Worm (Caenorhabditis elegans) whole organism, L2 larva: ENCODE measurements around the gene vha-4.

ENCODE experiments used
- C34F6.9 ChIP-seq: fragments of 150-350 bp; optimal IDR thresholded peaks from 2 replicates; lab custom pipeline; 2014; ENCODE audit warnings: missing biosample characterization, missing genetic modification characterization
- F13H6.1 ChIP-seq: sonication (generic microtip); optimal IDR thresholded peaks from 2 replicates; lab custom pipeline; 2016; ENCODE audit warnings: missing genetic modification characterization, missing compliant biosample characterization
- R02D3.7 ChIP-seq: fragments of 150-350 bp; optimal IDR thresholded peaks from 2 replicates; lab custom pipeline; 2014; ENCODE audit warnings: missing biosample characterization, missing genetic modification characterization
- ZK546.5 ChIP-seq: sonication (generic microtip); optimal IDR thresholded peaks from 2 replicates; lab custom pipeline; 2017; ENCODE audit warnings: missing biosample characterization, missing genetic modification characterization
- ama-1 ChIP-seq: fragments of 150-350 bp; optimal IDR thresholded peaks from 2 replicates; lab custom pipeline; 2018; ENCODE audit warnings: inconsistent platforms
- ceh-82 ChIP-seq: fragments of 150-350 bp; optimal IDR thresholded peaks from 2 replicates; lab custom pipeline; 2014; ENCODE audit warnings: missing biosample characterization, missing genetic modification characterization
- crh-2 ChIP-seq: sonication (generic microtip); optimal IDR thresholded peaks from 2 replicates; lab custom pipeline; 2017; ENCODE audit warnings: missing biosample characterization, missing genetic modification characterization
- egl-27 ChIP-seq: sonication (generic microtip); optimal IDR thresholded peaks from 3 replicates; lab custom pipeline; 2017; ENCODE audit warnings: missing biosample characterization, missing genetic modification reagents, missing genetic modification characterization
- elt-1 ChIP-seq: fragments of 150-350 bp; optimal IDR thresholded peaks from 2 replicates; lab custom pipeline; 2014; ENCODE audit warnings: missing biosample characterization, missing genetic modification characterization
- fos-1 ChIP-seq: fragments of 150-350 bp; optimal IDR thresholded peaks from 2 replicates; lab custom pipeline; 2014; ENCODE audit warnings: missing biosample characterization, missing genetic modification characterization
- gmeb-1 ChIP-seq: fragments of 150-350 bp; optimal IDR thresholded peaks from 2 replicates; lab custom pipeline; 2014; ENCODE audit warnings: missing biosample characterization, missing genetic modification characterization
- lin-11 ChIP-seq: fragments of 150-350 bp; sonication (generic microtip); optimal IDR thresholded peaks from 2 replicates; lab custom pipeline; 2014; ENCODE audit warnings: missing biosample characterization, missing genetic modification characterization, inconsistent platforms, mixed read lengths
- lin-13 ChIP-seq: fragments of 150-350 bp; optimal IDR thresholded peaks from 2 replicates; lab custom pipeline; 2014; ENCODE audit warnings: missing biosample characterization, missing genetic modification reagents, missing genetic modification characterization
- lsy-2 ChIP-seq, 2 experiments: fragments of 150-350 bp in 1 of 2; sonication (generic microtip) in 1 of 2; optimal IDR thresholded peaks; 2 replicates each; lab custom pipeline; 2014 to 2017; ENCODE audit warnings: missing biosample characterization in 2 of 2, missing genetic modification characterization in 2 of 2
- mab-5 ChIP-seq: fragments of 150-350 bp; optimal IDR thresholded peaks from 2 replicates; lab custom pipeline; 2014; ENCODE audit warnings: missing biosample characterization, missing genetic modification characterization
- mbf-1 ChIP-seq: sonication (generic microtip); optimal IDR thresholded peaks from 2 replicates; lab custom pipeline; 2017; ENCODE audit warnings: missing biosample characterization, missing genetic modification characterization
- mdl-1 ChIP-seq, 2 experiments: fragments of 150-350 bp in 1 of 2; sonication (generic microtip) in 1 of 2; optimal IDR thresholded peaks; 2 replicates each; lab custom pipeline; 2017; ENCODE audit warnings: missing biosample characterization in 2 of 2, missing genetic modification characterization in 2 of 2
- nhr-10 ChIP-seq: sonication (generic microtip); optimal IDR thresholded peaks from 2 replicates; lab custom pipeline; 2017; ENCODE audit warnings: missing biosample characterization, missing genetic modification characterization
- nhr-11 ChIP-seq: fragments of 150-350 bp; optimal IDR thresholded peaks from 2 replicates; lab custom pipeline; 2014; ENCODE audit warnings: missing biosample characterization, missing genetic modification characterization
- nhr-12 ChIP-seq: fragments of 150-350 bp; optimal IDR thresholded peaks from 2 replicates; lab custom pipeline; 2014; ENCODE audit warnings: missing biosample characterization, missing genetic modification characterization
- nhr-129 ChIP-seq: fragments of 150-350 bp; optimal IDR thresholded peaks from 2 replicates; lab custom pipeline; 2014; ENCODE audit warnings: missing biosample characterization, missing genetic modification characterization
- nhr-23 ChIP-seq: fragments of 150-350 bp; optimal IDR thresholded peaks from 2 replicates; lab custom pipeline; 2014; ENCODE audit warnings: missing biosample characterization, missing genetic modification reagents, missing genetic modification characterization
- nhr-237 ChIP-seq: fragments of 150-350 bp; optimal IDR thresholded peaks from 2 replicates; lab custom pipeline; 2014; ENCODE audit warnings: missing biosample characterization, missing genetic modification characterization
- nhr-6 ChIP-seq: fragments of 150-350 bp; optimal IDR thresholded peaks from 2 replicates; lab custom pipeline; 2014; ENCODE audit warnings: missing biosample characterization, missing genetic modification characterization
- nhr-77 ChIP-seq: fragments of 150-350 bp; optimal IDR thresholded peaks from 2 replicates; lab custom pipeline; 2014; ENCODE audit warnings: missing biosample characterization, missing genetic modification characterization
- sem-4 ChIP-seq: fragments of 150-350 bp; optimal IDR thresholded peaks from 2 replicates; lab custom pipeline; 2014; ENCODE audit warnings: missing biosample characterization, missing genetic modification reagents, missing genetic modification characterization
- sma-9 ChIP-seq, 2 experiments: fragments of 150-350 bp in 1 of 2; sonication (generic microtip) in 1 of 2; optimal IDR thresholded peaks; 2 replicates each; lab custom pipeline; 2014 to 2016; ENCODE audit warnings: missing genetic modification characterization in 2 of 2, mild to moderate bottlenecking in 1 of 2, missing biosample characterization in 1 of 2, missing compliant biosample characterization in 1 of 2, missing genetic modification reagents in 1 of 2, moderate library complexity in 1 of 2
- snpc-4 ChIP-seq: fragments of 150-350 bp; optimal IDR thresholded peaks from 2 replicates; lab custom pipeline; 2014; ENCODE audit warnings: missing biosample characterization, missing genetic modification characterization
- unc-39 ChIP-seq: fragments of 150-350 bp; optimal IDR thresholded peaks from 2 replicates; lab custom pipeline; 2014; ENCODE audit warnings: missing biosample characterization, missing genetic modification characterization
- unc-55 ChIP-seq: fragments of 150-350 bp; sonication (generic microtip); optimal IDR thresholded peaks from 3 replicates; lab custom pipeline; 2014; ENCODE audit warnings: missing biosample characterization, missing genetic modification reagents, missing genetic modification characterization
- unc-62 ChIP-seq: fragments of 150-350 bp; optimal IDR thresholded peaks from 2 replicates; lab custom pipeline; 2014; ENCODE audit warnings: missing biosample characterization, missing genetic modification reagents, missing genetic modification characterization
- ztf-1 ChIP-seq: fragments of 200-800 bp; sonication (Bioruptor generic); conservative IDR thresholded peaks from 2 replicates; pipeline ENCODE4 v1.3.6; 2022; ENCODE audit warnings: missing genetic modification characterization, missing compliant biosample characterization

vha-4 gene

ce11 chrII:7849697-7850096 is 29.4 kb downstream of the vha-4 start, which contains the start of gene acr-7:
acr-7 (minus strand) TSS chrII:7849797.
- no peak for TF ChIP-seq mbf-1 (tag; lab: Kevin White, UChicago)
- no peak for TF ChIP-seq fos-1 (tag; lab: Kevin White, UChicago)
- no peak for TF ChIP-seq ztf-1 (GFP tag; lab: Robert Waterston, UW)
- TF ChIP-seq egl-27 (tag; lab: Kevin White, UChicago) = no peak
- TF ChIP-seq nhr-77 (tag; lab: Kevin White, UChicago) = no peak
- no peak for TF ChIP-seq mab-5 (tag; lab: Kevin White, UChicago)
- no peak for TF ChIP-seq ceh-82 (tag; lab: Kevin White, UChicago)
- no peak for TF ChIP-seq elt-1 (tag; lab: Kevin White, UChicago)
- no peak for TF ChIP-seq ZK546.5
- no peak for TF ChIP-seq gmeb-1 (tag; lab: Kevin White, UChicago)

- TF ChIP-seq F13H6.1 (tag; lab: Kevin White, UChicago) (peak; percentile 33), C34F6.9 (tag; lab: Kevin White, UChicago) (peak; percentile 17), snpc-4 (tag; lab: Kevin White, UChicago) (no peak), unc-55 (peak; percentile 30), nhr-237 (no peak), lin-11 (tag; lab: Kevin White, UChicago) (no peak), lsy-2 (tag; optimal IDR thresholded peaks at IDR 0.05; lab: Kevin White, UChicago) (no peak), nhr-6 (tag; lab: Kevin White, UChicago) (no peak), R02D3.7 (no peak)
These were observed 33.4 kb downstream of the vha-4 start, which contains the start of gene T09A5.4 for ce11 chrII:7845571-7846236. T09A5.4 (plus strand) TSS chrII:7846186.

- TF ChIP-seq snpc-4 (tag; lab: Kevin White, UChicago) = no peak
- TF ChIP-seq ama-1 (lab: Kevin White, UChicago) = no peak
- TF ChIP-seq egl-27 (tag; lab: Kevin White, UChicago) = no peak
- no peak for TF ChIP-seq unc-39
- TF ChIP-seq unc-62 (GFP tag; lab: Kevin White, UChicago) = no peak
- no peak for TF ChIP-seq nhr-237
- no peak for TF ChIP-seq unc-55
- no peak for TF ChIP-seq ztf-1 (GFP tag; lab: Robert Waterston, UW)
- no peak for TF ChIP-seq nhr-23 (tag; lab: Kevin White, UChicago)
- TF ChIP-seq nhr-11 = no peak
- no peak for TF ChIP-seq nhr-12 (tag; lab: Kevin White, UChicago)
- no peak for TF ChIP-seq R02D3.7
- no peak for TF ChIP-seq nhr-10
These were observed 37.1 kb downstream of the vha-4 start, which contains the start of gene klp-3 for ce11 chrII:7842053-7842452. klp-3 (plus strand) TSS chrII:7842353.

- peak; percentile 6 for TF ChIP-seq C34F6.9 (tag; lab: Kevin White, UChicago)
- peak; percentile 27 for TF ChIP-seq nhr-129
- no peak for TF ChIP-seq elt-1 (tag; lab: Kevin White, UChicago)
These were observed 39.4 kb downstream of the vha-4 start for ce11 chrII:7839703-7840102.

ce11 chrII:7838661-7839060 is 40.5 kb downstream of the vha-4 start:
- TF ChIP-seq crh-2 (tag; lab: Kevin White, UChicago) = peak; percentile 19
- peak; percentile 24 for TF ChIP-seq nhr-6 (tag; lab: Kevin White, UChicago)
- no peak for TF ChIP-seq nhr-237
- TF ChIP-seq lin-13 (GFP tag; lab: Kevin White, UChicago) = no peak
- peak; percentile 62 for TF ChIP-seq unc-55
- no peak for TF ChIP-seq ceh-82 (tag; lab: Kevin White, UChicago)
- peak; percentile 25 for TF ChIP-seq sma-9 (GFP tag; optimal IDR thresholded peaks at IDR 0.05; lab: Kevin White, UChicago)
- no peak for TF ChIP-seq sma-9 (tag; optimal IDR thresholded peaks at IDR 0.05; lab: Kevin White, UChicago)
- TF ChIP-seq C34F6.9 (tag; lab: Kevin White, UChicago) = peak; percentile 60
- no peak for TF ChIP-seq ama-1 (lab: Kevin White, UChicago)
- peak; percentile 22 for TF ChIP-seq mab-5 (tag; lab: Kevin White, UChicago)
- TF ChIP-seq F13H6.1 (tag; lab: Kevin White, UChicago) = no peak
- TF ChIP-seq lsy-2 (tag; optimal IDR thresholded peaks at IDR 0.05; lab: Kevin White, UChicago) = peak in 1 of 2 experiments; percentile 51
- no peak for TF ChIP-seq sem-4 (tag; lab: Kevin White, UChicago)
- peak in 1 of 2 experiments; percentile 8 for TF ChIP-seq mdl-1 (tag; optimal IDR thresholded peaks at IDR 0.05; lab: Kevin White, UChicago)
